Fruit fly (Drosophila melanogaster) Kc167 (cell line): ENCODE measurements around the gene CG15155.

Source experiments
- Myc ChIP-seq: fragments of >200 bp; optimal IDR thresholded peaks from 2 replicates; lab custom pipeline; 2017; ENCODE audit warnings: missing external identifiers
- Sin3A ChIP-seq: fragments of >200 bp; optimal IDR thresholded peaks from 2 replicates; lab custom pipeline; 2018; ENCODE audit warnings: missing external identifiers
- h ChIP-seq: fragments of >200 bp; optimal IDR thresholded peaks from 3 replicates; lab custom pipeline; 2018; ENCODE audit warnings: missing external identifiers
- insv ChIP-seq: fragments of >200 bp; optimal IDR thresholded peaks from 3 replicates; lab custom pipeline; 2018; ENCODE audit warnings: missing external identifiers
- psq ChIP-seq: fragments of >200 bp; optimal IDR thresholded peaks from 2 replicates; lab custom pipeline; 2017; ENCODE audit warnings: missing external identifiers
- ttk ChIP-seq: sonication (Bioruptor generic); optimal IDR thresholded peaks from 2 replicates; lab custom pipeline; 2017; ENCODE audit warnings: missing external identifiers

CG15155 gene

dm6 chr2L:18202811-18203210 lies 48.2 kb downstream of the CG15155 start:
- no peak for TF ChIP-seq h (lab: Kevin White, UChicago)
- no peak for TF ChIP-seq Sin3A (lab: Kevin White, UChicago)
- no peak for TF ChIP-seq psq
- TF ChIP-seq ttk, result no peak
- TF ChIP-seq insv, result no peak
- TF ChIP-seq Myc (lab: Kevin White, UChicago), result no peak
